Fruit fly (Drosophila melanogaster): ENCODE measurements around the gene CG7900.
A peak's percentile ranks its signal among the peaks of the same experiment; 100 is the strongest.

Gene CG7900

DNA sequence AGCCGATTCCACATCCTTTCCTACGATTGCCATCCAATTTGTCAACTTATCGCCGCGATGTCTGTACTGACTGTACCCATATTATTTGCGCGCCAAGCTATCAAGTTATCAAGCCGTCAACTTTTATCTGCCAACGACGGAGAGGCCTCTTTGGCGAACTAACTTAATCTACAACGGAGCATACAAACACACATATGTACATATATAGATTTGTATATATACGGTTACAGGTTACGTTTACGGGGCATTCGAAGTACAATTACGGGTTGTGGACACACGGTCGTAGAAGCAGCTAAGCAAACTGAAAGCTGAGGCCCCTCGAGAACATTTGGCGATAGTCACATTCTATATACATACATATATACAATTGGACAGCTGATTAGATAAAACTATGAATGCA lies 21.3 kb downstream of the CG7900 start (continued):
- TF ChIP-seq Fer1 (GFP tag; optimal IDR thresholded peaks at IDR 0.05) (peak; percentile 85), CG3726 (GFP tag; IDR thresholded peaks at IDR 0.05) (no peak), CG7271 (tag; optimal IDR thresholded peaks at IDR 0.05) (no peak), nmo (GFP tag; optimal IDR thresholded peaks at IDR 0.05) (no peak), hth (optimal IDR thresholded peaks at IDR 0.05) (no peak), CG13424 (tag; optimal IDR thresholded peaks at IDR 0.05) (no peak), maf-S (GFP tag; optimal IDR thresholded peaks at IDR 0.05) (no peak), Pdp1 (GFP tag; optimal IDR thresholded peaks at IDR 0.05) (peak in 1 of 2 experiments; percentile 19), gcm2 (GFP tag; optimal IDR thresholded peaks at IDR 0.05) (no peak), CG4360 (GFP tag; IDR thresholded peaks at IDR 0.05) (no peak), CG10979 (tag; optimal IDR thresholded peaks at IDR 0.05) (no peak), CG11398 (GFP tag; optimal IDR thresholded peaks at IDR 0.05) (no peak), Myb (GFP tag; optimal IDR thresholded peaks at IDR 0.05) (no peak), CG17568 (GFP tag; optimal IDR thresholded peaks at IDR 0.05) (no peak), insv (GFP tag; optimal IDR thresholded peaks at IDR 0.05) (peak in 1 of 2 experiments; percentile 19), Hand (GFP tag; optimal IDR thresholded peaks at IDR 0.05) (peak; percentile 61), CoRest (tag; optimal IDR thresholded peaks at IDR 0.05) (no peak), Gsc (GFP tag; IDR thresholded peaks at IDR 0.05) (no peak), Dp (GFP tag; optimal IDR thresholded peaks at IDR 0.05) (no peak), ssp (GFP tag; IDR thresholded peaks at IDR 0.05) (no peak), B-H1 (GFP tag; IDR thresholded peaks at IDR 0.05) (no peak), caup (GFP tag; optimal IDR thresholded peaks at IDR 0.05; ENCODE audit: severe bottlenecking) (peak; percentile 69), prd (optimal IDR thresholded peaks at IDR 0.05) (no peak), prd (GFP tag; IDR thresholded peaks at IDR 0.05) (no peak), CG6254 (GFP tag; optimal IDR thresholded peaks at IDR 0.05) (no peak), Elba2 (GFP tag; optimal IDR thresholded peaks at IDR 0.05) (no peak), Nf-YC (tag; optimal IDR thresholded peaks at IDR 0.05) (peak; percentile 20), sd (tag; optimal IDR thresholded peaks at IDR 0.05) (no peak)

DNA sequence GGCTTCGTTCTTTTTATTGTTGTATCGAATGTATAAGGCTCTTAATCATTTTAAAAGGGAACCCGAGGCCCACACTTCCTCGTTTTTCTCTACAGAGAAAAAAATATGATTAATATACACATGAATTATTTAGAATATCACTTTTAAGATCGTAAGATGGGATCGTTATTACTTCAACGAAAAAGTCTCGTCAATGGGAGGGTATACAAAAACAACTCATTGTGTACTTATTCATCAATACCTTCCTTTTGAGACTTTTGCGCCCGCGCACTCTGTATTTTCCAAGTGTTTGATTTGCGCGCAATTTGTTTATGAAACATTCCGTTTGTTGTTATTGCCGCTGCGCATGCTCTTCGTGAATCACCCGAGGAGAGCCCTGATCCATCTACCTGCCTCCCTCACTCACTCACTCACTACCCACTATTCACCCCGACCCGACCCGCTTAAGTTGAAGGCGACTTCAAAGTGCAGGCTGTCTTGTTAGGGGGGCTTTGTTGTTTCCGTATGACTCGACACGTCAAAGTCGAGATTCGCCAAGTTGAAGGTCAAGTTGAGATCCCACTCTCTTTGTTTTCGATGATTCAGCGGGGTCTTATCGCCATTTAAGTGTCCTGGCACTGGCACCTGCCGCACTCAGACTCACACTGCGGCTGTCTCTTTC lies 22.2 kb downstream of the CG7900 start:
- TF ChIP-seq lbe (GFP tag; optimal IDR thresholded peaks at IDR 0.05) (peak; percentile 10), CG10321 (GFP tag; IDR thresholded peaks at IDR 0.05) (peak; percentile 53; the same call in 1 of the 2 replicates), Atf-2 (GFP tag; optimal IDR thresholded peaks at IDR 0.05) (no peak), ewg (GFP tag; optimal IDR thresholded peaks at IDR 0.05) (peak; percentile 27), CG15479 (GFP tag; optimal IDR thresholded peaks at IDR 0.05) (peak; percentile 47), tll (GFP tag; optimal IDR thresholded peaks at IDR 0.05) (peak in 1 of 2 experiments; percentile 36), gcm (GFP tag; optimal IDR thresholded peaks at IDR 0.05) (peak; percentile 23), D19A (tag; optimal IDR thresholded peaks at IDR 0.05) (no peak), Lpt (GFP tag; optimal IDR thresholded peaks at IDR 0.05) (no peak), YL-1 (GFP tag; optimal IDR thresholded peaks at IDR 0.05) (no peak), Ets65A (GFP tag) (peak; percentile 60), sob (GFP tag; IDR thresholded peaks at IDR 0.05) (0 out of 2 replicates have a peak, but pooled peaks have one; percentile 17), CG30403 (GFP tag; optimal IDR thresholded peaks at IDR 0.05) (no peak), gro (GFP tag; optimal IDR thresholded peaks at IDR 0.05) (no peak), Hr78 (GFP tag; optimal IDR thresholded peaks at IDR 0.05) (no peak), CG12659 (GFP tag; optimal IDR thresholded peaks at IDR 0.05) (no peak), slbo (GFP tag; IDR thresholded peaks at IDR 0.05) (0 out of 2 replicates have a peak, but pooled peaks have one; percentile 17), CG1832 (GFP tag; optimal IDR thresholded peaks at IDR 0.05) (peak; percentile 16), ci (GFP tag; IDR thresholded peaks at IDR 0.05) (peak; percentile 47; the same call in 1 of the 3 replicates), Doc3 (GFP tag; IDR thresholded peaks at IDR 0.05; ENCODE audit: partially characterized antibody) (no peak), CG5180 (GFP tag; optimal IDR thresholded peaks at IDR 0.05) (no peak), CG33557 (GFP tag; optimal IDR thresholded peaks at IDR 0.05) (no peak)

All from whole organism, embryonic.